Fruit fly (Drosophila melanogaster) Kc167 (cell line): ENCODE data around the gene CG32487.

ENCODE experiments used
- Myc ChIP-seq: fragments of >200 bp; optimal IDR thresholded peaks from 2 replicates; lab custom pipeline; 2017; ENCODE audit warnings: missing external identifiers
- Sin3A ChIP-seq: fragments of >200 bp; optimal IDR thresholded peaks from 2 replicates; lab custom pipeline; 2018; ENCODE audit warnings: missing external identifiers
- h ChIP-seq: fragments of >200 bp; optimal IDR thresholded peaks from 3 replicates; lab custom pipeline; 2018; ENCODE audit warnings: missing external identifiers
- insv ChIP-seq: fragments of >200 bp; optimal IDR thresholded peaks from 3 replicates; lab custom pipeline; 2018; ENCODE audit warnings: missing external identifiers
- psq ChIP-seq: fragments of >200 bp; optimal IDR thresholded peaks from 2 replicates; lab custom pipeline; 2017; ENCODE audit warnings: missing external identifiers
- ttk ChIP-seq: sonication (Bioruptor generic); optimal IDR thresholded peaks from 2 replicates; lab custom pipeline; 2017; ENCODE audit warnings: missing external identifiers

CG32487 gene

DNA sequence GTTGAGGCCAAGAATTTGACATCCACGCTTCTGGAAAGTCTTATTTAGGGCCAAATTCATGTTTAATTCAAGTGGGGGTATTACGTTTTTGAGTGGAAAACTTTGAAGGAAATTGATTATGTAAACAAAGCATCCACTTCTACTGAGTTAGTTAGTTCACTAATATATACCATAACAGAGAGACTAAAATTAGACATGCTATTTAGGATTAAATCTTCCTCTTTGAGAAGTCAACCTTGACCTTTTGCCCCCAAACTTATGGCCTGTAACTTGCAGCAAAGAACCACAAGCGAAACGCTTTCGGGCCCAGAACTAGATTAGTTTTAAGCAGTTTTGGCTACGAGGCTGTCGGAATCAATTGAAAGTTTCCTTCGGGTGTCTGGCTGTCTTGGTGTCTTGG lies at the start of gene CG32487:
Gene CG32487, minus strand, starts transcription at position 101 of the 400 bp plus-strand sequence.
- no peak for TF ChIP-seq Myc (lab: Kevin White, UChicago)
- no peak for TF ChIP-seq insv (lab: Kevin White, UChicago)
- no peak for TF ChIP-seq psq (lab: Kevin White, UChicago)
- no peak for TF ChIP-seq ttk (lab: Kevin White, UChicago)
- TF ChIP-seq h (lab: Kevin White, UChicago) = no peak
- TF ChIP-seq Sin3A = no peak

DNA sequence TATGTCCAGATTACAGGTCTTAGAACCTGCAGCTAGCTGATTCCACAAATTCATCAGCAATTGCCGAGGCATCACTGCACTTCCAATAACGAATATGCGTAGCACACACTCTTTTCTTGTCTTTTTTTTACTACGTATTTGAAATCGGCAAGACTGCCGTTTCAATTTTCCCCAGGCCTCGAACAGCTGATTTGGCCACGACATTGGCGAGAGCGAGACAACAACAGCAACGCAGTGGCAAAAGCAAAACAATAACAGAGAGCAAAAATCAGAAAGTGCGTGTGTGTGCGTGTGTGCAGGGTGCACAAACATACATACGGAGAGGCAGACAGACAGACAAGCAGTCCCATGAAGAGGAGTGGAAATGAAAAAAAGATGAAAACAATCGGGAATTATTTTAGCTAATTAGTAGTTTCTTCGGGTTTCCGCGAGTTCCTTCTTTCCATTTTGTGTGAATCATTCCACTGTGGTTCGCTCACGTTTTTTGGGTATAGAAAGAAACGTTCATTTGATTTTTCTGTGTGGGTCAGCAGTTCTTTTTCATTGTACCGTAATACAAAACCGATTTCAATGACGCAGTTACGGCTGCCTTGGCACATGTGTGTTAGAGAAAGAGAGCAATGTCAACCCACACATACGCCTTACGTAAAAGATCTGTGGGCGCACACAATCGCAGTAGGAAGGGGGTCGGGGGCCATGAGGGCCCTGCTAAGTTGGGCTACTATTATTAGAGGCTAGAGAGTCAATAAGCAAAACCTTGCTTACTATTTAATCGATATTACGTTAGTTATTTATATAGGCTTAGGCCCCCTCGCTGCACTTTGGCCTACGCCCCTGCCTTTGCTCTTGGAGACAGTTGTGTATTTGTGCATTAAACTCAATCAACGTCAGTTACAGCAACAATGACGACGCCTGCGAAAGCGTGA lies 43.3 kb upstream of the CG32487 start:
- peak; percentile 30 for TF ChIP-seq h (lab: Kevin White, UChicago)
- no peak for TF ChIP-seq Myc (lab: Kevin White, UChicago)

DNA sequence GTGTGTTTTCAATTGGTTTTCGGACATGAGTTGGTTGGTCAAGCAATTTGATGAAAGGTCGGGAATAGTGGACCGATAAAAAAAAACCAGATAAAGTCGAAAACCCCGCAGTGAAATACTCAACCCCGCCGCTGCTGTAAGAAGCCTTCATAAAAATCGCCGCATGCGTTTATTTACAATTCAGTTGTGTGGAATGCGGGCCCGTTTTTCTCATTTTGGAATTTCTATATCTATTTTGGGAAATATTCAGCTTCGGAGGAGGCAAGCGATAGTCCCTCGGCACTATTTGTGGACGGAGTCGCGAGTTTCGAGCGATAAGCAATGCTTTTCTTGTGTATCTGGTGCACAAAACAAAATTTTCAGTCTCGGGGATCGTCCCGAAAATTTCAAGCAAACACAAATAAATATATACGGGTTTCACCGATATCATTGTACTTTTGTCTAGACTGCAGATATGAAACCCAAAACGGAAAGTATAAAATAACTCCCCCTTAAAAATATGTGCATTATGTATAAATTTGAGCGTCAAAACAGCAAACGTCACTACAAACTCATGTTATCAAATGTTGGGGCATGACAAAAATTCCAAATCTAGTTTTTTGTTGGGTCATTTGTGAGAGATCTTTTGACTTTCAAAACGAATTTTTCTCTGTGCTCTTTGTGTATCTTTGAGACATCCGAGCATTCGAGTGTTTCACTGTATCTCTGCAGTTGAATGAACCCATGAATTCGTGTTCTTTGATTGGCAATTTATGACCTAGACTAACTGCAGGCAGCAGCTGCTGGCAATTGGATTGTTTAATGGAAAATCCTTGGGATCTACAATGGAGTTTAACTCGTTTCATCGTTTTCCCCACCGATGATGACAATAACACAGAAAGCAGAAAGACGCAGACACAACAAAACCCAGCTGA lies 42.2 kb upstream of the CG32487 start:
- TF ChIP-seq insv (lab: Kevin White, UChicago) (no peak), psq (lab: Kevin White, UChicago) (no peak), Myc (lab: Kevin White, UChicago) (no peak), ttk (lab: Kevin White, UChicago) (no peak), h (lab: Kevin White, UChicago) (no peak), Sin3A (no peak)

DNA sequence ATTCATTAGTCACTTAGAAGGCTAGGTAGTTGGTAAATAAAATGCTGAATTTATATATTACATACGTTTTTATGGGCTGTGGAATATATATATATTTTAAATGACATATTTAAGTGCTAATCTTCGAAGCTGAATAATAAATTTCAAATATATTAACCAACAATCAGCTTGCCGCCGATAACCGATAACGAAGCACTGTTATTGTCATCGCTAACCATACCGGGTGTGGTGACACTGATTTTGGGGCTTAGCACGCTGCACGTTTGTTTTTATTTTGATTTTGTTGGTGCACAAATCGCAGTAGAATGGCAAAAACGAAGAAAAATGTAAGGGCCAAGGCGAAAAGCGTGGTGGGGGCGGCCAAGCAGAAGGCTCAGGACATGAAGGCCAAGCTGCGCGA lies 37.8 kb upstream of the CG32487 start, which contains the start of gene CG16753:
Gene CG16753, plus strand, starts transcription at position 229 of the 400 bp plus-strand sequence.
- no peak for TF ChIP-seq insv (lab: Kevin White, UChicago)
- no peak for TF ChIP-seq h (lab: Kevin White, UChicago)
- no peak for TF ChIP-seq Myc (lab: Kevin White, UChicago)
- TF ChIP-seq Sin3A = no peak
- no peak for TF ChIP-seq psq (lab: Kevin White, UChicago)
- no peak for TF ChIP-seq ttk (lab: Kevin White, UChicago)

DNA sequence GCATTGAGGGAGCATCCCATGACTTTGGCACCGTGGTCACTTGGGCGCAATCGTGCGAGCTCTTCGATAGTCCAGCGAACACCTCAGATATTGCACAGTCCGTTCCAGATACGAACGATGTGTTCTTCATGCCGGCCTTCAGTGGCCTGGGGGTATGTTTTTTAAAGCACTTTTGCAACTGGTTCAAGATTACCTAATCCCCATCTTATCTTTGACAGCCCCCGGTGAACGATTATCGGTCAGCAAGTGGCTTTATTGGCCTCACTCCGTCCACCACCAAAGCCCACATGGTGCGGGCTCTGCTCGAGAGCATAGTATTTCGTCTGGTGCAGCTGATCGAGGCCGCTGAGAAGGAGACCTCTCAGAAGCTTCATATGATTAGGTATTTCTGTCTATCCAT lies 37.0 kb upstream of the CG32487 start:
- TF ChIP-seq h (lab: Kevin White, UChicago) = no peak

DNA sequence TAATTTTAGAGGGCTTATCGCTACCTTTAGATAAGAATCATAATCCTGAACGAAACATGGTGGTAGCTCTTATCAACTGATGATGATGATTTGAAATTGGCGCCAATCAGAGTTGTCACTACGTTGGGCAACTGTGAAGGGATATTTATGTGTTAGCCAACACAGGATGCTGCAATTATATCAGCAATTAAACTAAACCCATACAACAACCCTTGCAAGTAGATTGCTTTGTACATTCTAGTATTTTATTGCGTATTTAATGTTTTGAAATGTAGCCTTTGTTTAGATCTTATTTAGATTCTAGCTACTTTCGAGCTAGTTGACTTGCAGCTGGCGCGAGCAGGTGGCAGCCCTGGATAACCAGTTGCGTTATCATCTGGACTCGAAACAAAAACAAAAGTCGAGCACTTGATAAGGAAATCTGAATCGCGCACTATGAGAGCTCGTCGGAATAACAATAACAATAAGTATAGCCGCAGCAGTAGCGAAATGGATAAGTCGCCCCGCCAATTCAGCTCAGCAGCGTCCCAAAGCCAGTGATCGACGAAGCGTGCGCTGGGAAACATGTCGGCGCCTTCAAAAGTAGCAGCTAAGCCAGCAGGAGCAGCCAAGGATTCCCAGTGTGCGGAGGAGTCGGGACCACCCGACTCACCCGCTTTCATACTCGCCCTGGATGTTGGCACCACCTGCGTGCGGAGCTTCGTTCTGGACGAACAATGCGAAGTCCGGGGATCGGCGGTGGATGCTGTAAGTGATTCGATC lies 35.2 kb upstream of the CG32487 start, which contains the start of gene CG1271:
Gene CG1271, plus strand, starts transcription at position 405 of the 762 bp plus-strand sequence.
- TF ChIP-seq ttk (lab: Kevin White, UChicago) = no peak
- TF ChIP-seq insv (lab: Kevin White, UChicago) = no peak
- TF ChIP-seq Myc (lab: Kevin White, UChicago) = no peak
- TF ChIP-seq psq (lab: Kevin White, UChicago) = no peak
- no peak for TF ChIP-seq h (lab: Kevin White, UChicago)
- no peak for TF ChIP-seq Sin3A

DNA sequence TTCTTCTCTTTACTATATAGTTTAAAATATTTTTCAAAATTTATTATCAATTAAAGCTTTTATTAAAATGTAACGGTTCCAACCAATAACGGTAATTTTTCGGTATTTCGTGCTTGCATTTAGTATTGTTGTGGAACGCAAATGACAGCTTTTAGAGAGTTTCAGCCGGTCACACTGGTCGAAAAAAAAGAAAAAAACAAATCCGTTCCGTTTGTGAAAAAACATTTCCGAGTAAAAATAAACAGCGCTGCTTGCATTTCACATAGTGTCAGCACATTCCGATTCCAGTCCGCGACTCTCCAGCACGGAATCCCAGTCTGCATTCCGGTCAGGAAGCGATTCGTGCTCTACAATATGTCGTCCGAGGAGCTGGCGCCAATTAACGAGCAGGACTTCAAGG lies 33.1 kb upstream of the CG32487 start, which contains the start of gene CG32485:
Gene CG32485, plus strand, starts transcription at position 139 of the 400 bp plus-strand sequence.
- TF ChIP-seq ttk (lab: Kevin White, UChicago) (no peak), h (lab: Kevin White, UChicago) (no peak)

DNA sequence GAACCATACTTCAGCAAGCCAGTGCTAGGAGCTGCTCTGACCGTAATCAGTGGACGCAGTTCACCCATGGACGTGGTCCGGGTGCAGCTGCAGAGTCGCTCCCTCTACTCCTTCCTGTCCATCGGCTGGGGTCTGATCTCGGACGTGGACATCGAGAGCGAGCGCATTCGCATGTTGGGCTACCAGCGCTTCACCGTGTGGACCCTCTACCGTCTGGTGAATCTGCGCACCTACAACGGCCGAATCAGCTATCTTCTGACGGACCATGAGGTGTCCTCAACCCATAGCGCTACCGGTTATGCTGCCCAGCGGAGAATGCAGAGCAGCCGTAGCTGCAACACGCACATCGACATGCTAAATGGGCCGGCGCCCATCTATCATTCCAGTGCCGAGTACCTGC lies 31.6 kb upstream of the CG32487 start:
- TF ChIP-seq insv (lab: Kevin White, UChicago) = no peak
- no peak for TF ChIP-seq Myc (lab: Kevin White, UChicago)
- no peak for TF ChIP-seq h (lab: Kevin White, UChicago)
- no peak for TF ChIP-seq ttk (lab: Kevin White, UChicago)
- no peak for TF ChIP-seq Sin3A
- TF ChIP-seq psq (lab: Kevin White, UChicago) = no peak

DNA sequence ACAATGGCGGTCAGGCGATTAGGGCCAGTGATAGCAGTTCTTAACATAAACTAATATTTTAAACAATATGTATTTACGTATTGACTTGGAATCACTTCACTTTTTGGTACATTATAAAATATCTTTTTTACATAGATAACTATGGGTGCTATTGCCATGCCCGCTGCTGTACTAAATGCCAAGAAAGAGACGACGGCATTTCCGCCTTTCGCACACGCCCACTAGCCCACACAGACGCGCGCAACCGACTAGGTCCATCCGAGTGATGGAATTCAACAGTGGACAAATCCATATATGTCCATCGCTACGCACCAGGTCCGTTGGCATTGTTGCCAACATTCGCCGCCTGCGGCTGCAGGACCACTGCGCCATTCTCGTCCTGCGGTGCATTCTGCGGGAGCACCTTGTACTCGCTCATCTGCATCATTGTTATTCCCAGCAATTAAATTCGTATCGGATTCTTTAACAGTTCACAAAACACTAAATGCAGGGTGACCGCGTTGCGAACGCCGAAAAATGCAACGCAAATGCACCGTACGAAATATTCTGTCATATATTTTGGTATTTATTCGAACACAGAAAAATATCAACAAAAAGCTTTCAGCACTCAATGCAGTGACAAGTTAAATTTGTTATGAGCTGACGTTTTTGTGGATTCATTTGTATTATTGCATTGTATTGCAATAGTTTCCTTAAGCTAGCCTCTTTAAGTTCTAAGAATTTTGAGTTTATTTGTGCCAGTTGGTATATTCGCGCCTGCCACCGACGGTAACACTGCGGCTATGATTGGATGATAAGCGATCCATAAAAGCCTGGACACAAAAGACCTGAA lies 29.5 kb upstream of the CG32487 start, which contains the start of the genes scramb2 and Sk2:
Gene scramb2, minus strand, starts transcription at position 488 of the 832 bp plus-strand sequence.
Gene Sk2, plus strand, starts transcription at position 763 of the 832 bp plus-strand sequence.
- TF ChIP-seq Sin3A (no peak), insv (lab: Kevin White, UChicago) (no peak)

DNA sequence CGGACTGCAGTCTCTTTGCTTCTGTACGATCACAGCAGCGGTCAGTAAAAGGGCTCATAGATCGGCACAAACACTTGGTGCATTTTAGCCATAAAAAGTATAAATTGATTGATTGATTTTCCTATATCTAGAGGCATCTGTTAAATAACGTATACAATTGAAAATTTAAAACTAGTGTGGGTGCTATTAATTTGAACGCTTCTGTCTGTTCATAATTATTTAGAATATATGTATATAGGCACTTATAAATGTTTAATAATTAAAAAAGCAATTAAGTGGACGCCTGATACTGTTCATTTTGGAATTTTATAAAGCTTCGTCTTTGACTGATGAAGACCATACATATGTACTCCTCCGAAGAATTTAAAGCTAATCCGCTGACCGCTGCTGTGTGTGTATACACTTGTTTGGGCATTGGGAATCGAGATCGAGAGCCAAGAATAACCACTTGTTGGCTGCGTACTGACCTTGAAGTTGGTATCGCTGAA lies 28.2 kb upstream of the CG32487 start:
- TF ChIP-seq h (lab: Kevin White, UChicago) (no peak), Sin3A (no peak), ttk (lab: Kevin White, UChicago) (no peak), psq (lab: Kevin White, UChicago) (no peak), insv (lab: Kevin White, UChicago) (no peak), Myc (lab: Kevin White, UChicago) (no peak)
